Fruit fly (Drosophila melanogaster) whole organism, embryonic: Measurements from ENCODE around the gene vnd.

Experiments
- Ada2b ChIP-seq: fragments of 200-800 bp; sonication (Bioruptor generic); IDR thresholded peaks from 2 replicates; pipeline ENCODE4 v1.3.6; 2022; ENCODE audit warnings: missing biosample characterization, missing genetic modification characterization
- Asciz ChIP-seq: fragments of 200-800 bp; sonication (Bioruptor generic); optimal IDR thresholded peaks from 2 replicates; lab custom pipeline; 2017; ENCODE audit warnings: missing biosample characterization, mild to moderate bottlenecking, missing genetic modification characterization, missing genetic modification reagents
- Bdp1 ChIP-seq: fragments of 200-800 bp; sonication (Bioruptor generic); optimal IDR thresholded peaks from 3 replicates; lab custom pipeline; 2016; ENCODE audit warnings: missing biosample characterization, missing genetic modification characterization
- CG10147 ChIP-seq: fragments of 200-800 bp; sonication (Bioruptor generic); optimal IDR thresholded peaks from 2 replicates; lab custom pipeline; 2019; ENCODE audit warnings: missing biosample characterization, mild to moderate bottlenecking, missing genetic modification characterization, moderate library complexity
- CG10462 ChIP-seq: fragments of 200-800 bp; sonication (Bioruptor generic); optimal IDR thresholded peaks from 2 replicates; lab custom pipeline; 2016; ENCODE audit warnings: missing biosample characterization, missing genetic modification characterization
- CG11456 ChIP-seq: fragments of 200-800 bp; sonication (Bioruptor generic); IDR thresholded peaks from 3 replicates; pipeline ENCODE4 v1.3.6; 2022; ENCODE audit warnings: missing biosample characterization, missing genetic modification characterization
- CG12236 ChIP-seq: fragments of 200-800 bp; sonication (Bioruptor generic); optimal IDR thresholded peaks from 2 replicates; lab custom pipeline; 2016; ENCODE audit warnings: missing biosample characterization, missing genetic modification characterization
- CG12659 ChIP-seq: fragments of 200-800 bp; sonication (Bioruptor generic); optimal IDR thresholded peaks from 3 replicates; lab custom pipeline; 2017; ENCODE audit warnings: mild to moderate bottlenecking, missing biosample characterization, missing genetic modification reagents, missing genetic modification characterization
- CG13296 ChIP-seq: fragments of 200-800 bp; sonication (Bioruptor generic); optimal IDR thresholded peaks from 3 replicates; lab custom pipeline; 2018; ENCODE audit warnings: missing biosample characterization, mild to moderate bottlenecking, missing genetic modification characterization
- CG13775 ChIP-seq: fragments of 200-800 bp; sonication (Bioruptor generic); optimal IDR thresholded peaks from 3 replicates; lab custom pipeline; 2017; ENCODE audit warnings: missing biosample characterization, mild to moderate bottlenecking, missing genetic modification characterization
- CG15269 ChIP-seq: fragments of 200-800 bp; sonication (Bioruptor generic); optimal IDR thresholded peaks from 2 replicates; lab custom pipeline; 2018; ENCODE audit warnings: missing biosample characterization, mild to moderate bottlenecking, missing genetic modification characterization, moderate library complexity
- CG17912 ChIP-seq: fragments of 200-800 bp; sonication (Bioruptor generic); optimal IDR thresholded peaks from 2 replicates; lab custom pipeline; 2018; ENCODE audit warnings: missing biosample characterization, mild to moderate bottlenecking, missing genetic modification characterization
- CG18262 ChIP-seq: fragments of 200-800 bp; optimal IDR thresholded peaks from 3 replicates; lab custom pipeline; 2019; ENCODE audit warnings: missing biosample characterization, mild to moderate bottlenecking, missing genetic modification characterization, moderate library complexity
- CG2120 ChIP-seq: fragments of 200-800 bp; sonication (Bioruptor generic); optimal IDR thresholded peaks from 3 replicates; lab custom pipeline; 2016; ENCODE audit warnings: missing biosample characterization, missing genetic modification characterization
- CG31224 ChIP-seq: fragments of 200-800 bp; sonication (Bioruptor generic); IDR thresholded peaks from 2 replicates; pipeline ENCODE4 v1.3.6; 2022; ENCODE audit warnings: missing biosample characterization, missing genetic modification characterization
- CG4360 ChIP-seq: fragments of 200-800 bp; sonication (Bioruptor generic); IDR thresholded peaks from 2 replicates; pipeline ENCODE4 v1.3.6; 2022; ENCODE audit warnings: missing biosample characterization, missing genetic modification characterization
- CG5180 ChIP-seq: fragments of 200-800 bp; sonication (Bioruptor generic); optimal IDR thresholded peaks from 3 replicates; lab custom pipeline; 2017; ENCODE audit warnings: missing biosample characterization, missing genetic modification characterization, mild to moderate bottlenecking, moderate library complexity, missing genetic modification reagents
- CG7556 ChIP-seq: fragments of 200-800 bp; sonication (Bioruptor generic); optimal IDR thresholded peaks from 2 replicates; lab custom pipeline; 2017; ENCODE audit warnings: missing biosample characterization, mild to moderate bottlenecking, missing genetic modification characterization
- CG7745 ChIP-seq: fragments of 200-800 bp; sonication (Bioruptor generic); optimal IDR thresholded peaks from 2 replicates; lab custom pipeline; 2018; ENCODE audit warnings: missing biosample characterization, mild to moderate bottlenecking, missing genetic modification characterization, moderate library complexity
- CG8924 ChIP-seq: fragments of 200-800 bp; optimal IDR thresholded peaks from 3 replicates; lab custom pipeline; 2019; ENCODE audit warnings: missing biosample characterization, mild to moderate bottlenecking, missing genetic modification characterization, moderate library complexity
- CG9876 ChIP-seq: fragments of 200-800 bp; sonication (Bioruptor generic); optimal IDR thresholded peaks from 2 replicates; lab custom pipeline; 2016; ENCODE audit warnings: missing biosample characterization, missing genetic modification characterization
- CG9932 ChIP-seq: fragments of 200-800 bp; sonication (Bioruptor generic); IDR thresholded peaks from 2 replicates; pipeline ENCODE4 v1.3.6; 2022; ENCODE audit warnings: missing biosample characterization, missing genetic modification characterization
- Dad ChIP-seq: fragments of 200-800 bp; sonication (Bioruptor generic); optimal IDR thresholded peaks from 3 replicates; lab custom pipeline; 2016; ENCODE audit warnings: missing biosample characterization, missing genetic modification characterization
- Dp ChIP-seq: fragments of 200-800 bp; sonication (Bioruptor generic); optimal IDR thresholded peaks from 2 replicates; lab custom pipeline; 2018; ENCODE audit warnings: missing biosample characterization, mild to moderate bottlenecking, missing genetic modification characterization, moderate library complexity
- E2f2 ChIP-seq: fragments of 200-800 bp; sonication (Bioruptor generic); IDR thresholded peaks from 2 replicates; pipeline ENCODE4 v1.3.6; 2022; ENCODE audit warnings: missing biosample characterization, missing genetic modification characterization
- Ets65A ChIP-seq: fragments of 200-800 bp; sonication (Bioruptor generic); peaks from one replicate; lab custom pipeline; 2016; ENCODE audit warnings: missing biosample characterization, missing genetic modification characterization
- Ets97D ChIP-seq: fragments of 200-800 bp; sonication (Bioruptor generic); optimal IDR thresholded peaks from 3 replicates; lab custom pipeline; 2016; ENCODE audit warnings: missing biosample characterization, missing genetic modification characterization
- H15 ChIP-seq: fragments of 200-800 bp; sonication (Bioruptor generic); IDR thresholded peaks from 3 replicates; pipeline ENCODE4 v1.3.6; 2022; ENCODE audit warnings: missing biosample characterization, missing genetic modification characterization
- HHEX ChIP-seq: fragments of 200-800 bp; sonication (Bioruptor generic); optimal IDR thresholded peaks from 3 replicates; lab custom pipeline; 2017; ENCODE audit warnings: missing biosample characterization, mild to moderate bottlenecking, missing genetic modification characterization, missing genetic modification reagents
- Lim3 ChIP-seq: fragments of 200-800 bp; sonication (Bioruptor generic); IDR thresholded peaks from 2 replicates; pipeline ENCODE4 v1.3.6; 2022; ENCODE audit warnings: missing biosample characterization, missing genetic modification characterization
- Lpt ChIP-seq: fragments of >200 bp; optimal IDR thresholded peaks from 2 replicates; lab custom pipeline; 2018; ENCODE audit warnings: missing biosample characterization, missing genetic modification characterization
- Oli ChIP-seq: fragments of 200-800 bp; sonication (Bioruptor generic); optimal IDR thresholded peaks from 2 replicates; lab custom pipeline; 2018; ENCODE audit warnings: missing biosample characterization, mild to moderate bottlenecking, missing genetic modification characterization, moderate library complexity
- Rfx ChIP-seq: fragments of 200-800 bp; sonication (Bioruptor generic); IDR thresholded peaks from 2 replicates; pipeline ENCODE4 v1.3.6; 2022; ENCODE audit warnings: missing biosample characterization, missing genetic modification characterization
- Rx ChIP-seq: fragments of 200-800 bp; sonication (Bioruptor generic); IDR thresholded peaks from 2 replicates; pipeline ENCODE4 v1.3.6; 2022; ENCODE audit warnings: missing biosample characterization, missing genetic modification characterization
- Sox100B ChIP-seq: fragments of 200-800 bp; sonication (Bioruptor generic); optimal IDR thresholded peaks from 3 replicates; lab custom pipeline; 2018; ENCODE audit warnings: missing biosample characterization, mild to moderate bottlenecking, missing genetic modification characterization
- Ssrp ChIP-seq: fragments of 200-800 bp; sonication (Bioruptor generic); optimal IDR thresholded peaks from 2 replicates; lab custom pipeline; 2018; ENCODE audit warnings: missing biosample characterization, mild to moderate bottlenecking, missing genetic modification characterization, moderate library complexity
- Xbp1 ChIP-seq: fragments of 200-800 bp; sonication (Bioruptor generic); optimal IDR thresholded peaks from 3 replicates; lab custom pipeline; 2016; ENCODE audit warnings: missing biosample characterization, mild to moderate bottlenecking, missing genetic modification characterization
- al ChIP-seq: fragments of 200-800 bp; sonication (Bioruptor generic); IDR thresholded peaks from 2 replicates; pipeline ENCODE4 v1.3.6; 2022; ENCODE audit warnings: missing biosample characterization, missing genetic modification characterization
- ato ChIP-seq: fragments of 200-800 bp; sonication (Bioruptor generic); IDR thresholded peaks from 2 replicates; pipeline ENCODE4 v1.3.6; 2022; ENCODE audit warnings: missing biosample characterization, missing genetic modification characterization; ENCODE audit not compliant: partially characterized antibody
- cad ChIP-seq: fragments of >200 bp; optimal IDR thresholded peaks from 2 replicates; lab custom pipeline; 2017; ENCODE audit warnings: missing biosample characterization, missing genetic modification characterization
- dimm ChIP-seq: fragments of 200-800 bp; sonication (Bioruptor generic); IDR thresholded peaks from 2 replicates; pipeline ENCODE4 v1.3.6; 2022; ENCODE audit warnings: missing biosample characterization, missing genetic modification characterization
- en ChIP-seq: fragments of 200-800 bp; sonication (Bioruptor generic); optimal IDR thresholded peaks from 2 replicates; lab custom pipeline; 2016; ENCODE audit warnings: missing biosample characterization, missing genetic modification characterization
- esg ChIP-seq: fragments of 200-800 bp; sonication (Bioruptor generic); conservative IDR thresholded peaks from 2 replicates; pipeline ENCODE4 v1.3.6; 2022; ENCODE audit warnings: missing biosample characterization, missing genetic modification characterization
- gsb-n ChIP-seq: fragments of 200-800 bp; sonication (Bioruptor generic); optimal IDR thresholded peaks from 3 replicates; lab custom pipeline; 2018; ENCODE audit warnings: missing biosample characterization, mild to moderate bottlenecking, missing genetic modification characterization
- hkb ChIP-seq, 2 experiments: fragments of 200-800 bp in 1 of 2; fragments of >200 bp in 1 of 2; sonication (Bioruptor generic) in 1 of 2; IDR thresholded peaks in 1 of 2; optimal IDR thresholded peaks in 1 of 2; 2 replicates each; pipeline versions ENCODE4 v1.3.6 to Lab custom; 2017 to 2022; ENCODE audit warnings: missing biosample characterization in 1 of 2, missing genetic modification characterization in 1 of 2
- pfk ChIP-seq: fragments of 200-800 bp; sonication (Bioruptor generic); optimal IDR thresholded peaks from 2 replicates; lab custom pipeline; 2018; ENCODE audit warnings: missing biosample characterization, mild to moderate bottlenecking, missing genetic modification characterization, moderate library complexity
- pros ChIP-seq: fragments of 200-800 bp; sonication (Bioruptor generic); optimal IDR thresholded peaks from 3 replicates; lab custom pipeline; 2019; ENCODE audit warnings: missing biosample characterization, mild to moderate bottlenecking, missing genetic modification characterization, moderate library complexity
- pzg ChIP-seq: fragments of 200-800 bp; sonication (Bioruptor generic); optimal IDR thresholded peaks from 3 replicates; lab custom pipeline; 2018; ENCODE audit warnings: missing biosample characterization, mild to moderate bottlenecking, missing genetic modification characterization, moderate library complexity
- slp2 ChIP-seq: fragments of 200-800 bp; sonication (Bioruptor generic); optimal IDR thresholded peaks from 2 replicates; lab custom pipeline; 2016; ENCODE audit warnings: missing biosample characterization, missing genetic modification characterization
- vfl ChIP-seq: fragments of 200-800 bp; sonication (Bioruptor generic); optimal IDR thresholded peaks from 2 replicates; lab custom pipeline; 2016; ENCODE audit warnings: missing biosample characterization, missing genetic modification characterization
- zen ChIP-seq: fragments of 200-800 bp; sonication (Bioruptor generic); optimal IDR thresholded peaks from 3 replicates; lab custom pipeline; 2018; ENCODE audit warnings: missing biosample characterization, mild to moderate bottlenecking, missing genetic modification characterization, moderate library complexity

Gene vnd

DNA sequence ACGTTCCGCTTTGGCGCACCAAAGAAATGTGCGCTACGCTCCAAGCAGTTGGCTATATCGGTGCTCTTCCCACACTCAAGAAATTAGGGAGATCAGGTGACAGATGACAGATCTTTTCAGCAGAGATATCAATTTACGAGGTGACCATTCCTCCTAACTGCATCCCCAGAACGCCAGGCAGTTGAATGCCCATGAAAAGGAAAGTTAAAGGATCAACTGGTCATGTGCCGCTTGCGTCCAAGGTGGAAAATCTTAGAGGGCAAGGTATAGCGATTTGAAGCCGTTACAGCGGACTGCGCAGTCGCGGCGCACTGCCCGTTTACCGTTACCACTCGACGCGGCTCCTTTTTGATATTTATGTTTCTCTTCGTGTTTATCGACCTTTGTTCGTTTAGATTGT, 36.7 kb downstream of the vnd start (continued):
- TF ChIP-seq Lim3, result no peak
- 0 out of 2 replicates have a peak, but pooled peaks have one; percentile 30 for TF ChIP-seq esg (GFP tag; lab: Robert Waterston, UW)
- peak; percentile 28 for TF ChIP-seq Ssrp (tag; lab: Kevin White, UChicago)
- 0 out of 2 replicates have a peak, but pooled peaks have one; percentile 13 for TF ChIP-seq E2f2 (GFP tag; lab: Robert Waterston, UW)
- TF ChIP-seq pfk (GFP tag; lab: Kevin White, UChicago), result no peak
- TF ChIP-seq Asciz, result no peak
- TF ChIP-seq gsb-n (tag; lab: Kevin White, UChicago), result peak; percentile 10
- TF ChIP-seq Ada2b (GFP tag; lab: Robert Waterston, UW), result 0 out of 2 replicates have a peak, but pooled peaks have one; percentile 16
- TF ChIP-seq Lpt (GFP tag; lab: Kevin White, UChicago), result no peak
- TF ChIP-seq CG18262 (tag; lab: Kevin White, UChicago), result peak; percentile 36
- TF ChIP-seq dimm (GFP tag; lab: Robert Waterston, UW), result no peak
- no peak for TF ChIP-seq H15
- TF ChIP-seq pros (GFP tag; lab: Kevin White, UChicago), result peak; percentile 16
- peak; percentile 35 for TF ChIP-seq vfl (GFP tag; lab: Kevin White, UChicago)
- TF ChIP-seq al (GFP tag; lab: Robert Waterston, UW), result 0 out of 2 replicates have a peak, but pooled peaks have one; percentile 10
- no peak for TF ChIP-seq CG10462
- peak; percentile 3 for TF ChIP-seq CG12659
- TF ChIP-seq Sox100B (GFP tag; lab: Kevin White, UChicago), result peak; percentile 48
- peak; percentile 13 for TF ChIP-seq slp2 (GFP tag; lab: Kevin White, UChicago)
- no peak for TF ChIP-seq CG17912 (GFP tag; lab: Kevin White, UChicago)
- no peak for TF ChIP-seq CG12236
- peak; percentile 3 for TF ChIP-seq CG5180 (GFP tag; lab: Kevin White, UChicago)
- no peak for TF ChIP-seq pzg (GFP tag; lab: Kevin White, UChicago)
- peak; percentile 47 for TF ChIP-seq HHEX (GFP tag; lab: Kevin White, UChicago)
- peak; percentile 34 for TF ChIP-seq CG2120 (GFP tag; lab: Kevin White, UChicago)
- no peak for TF ChIP-seq zen (tag; lab: Kevin White, UChicago)
- TF ChIP-seq CG7745 (tag; lab: Kevin White, UChicago), result no peak
- TF ChIP-seq CG11456 (GFP tag; lab: Robert Waterston, UW), result 0 out of 3 replicates have a peak, but pooled peaks have one; percentile 32
- no peak for TF ChIP-seq Bdp1
- peak; percentile 10 for TF ChIP-seq Dad
- no peak for TF ChIP-seq CG13296 (GFP tag; lab: Kevin White, UChicago)
- TF ChIP-seq CG13775 (GFP tag; lab: Kevin White, UChicago), result peak; percentile 22
- peak; percentile 24 for TF ChIP-seq Xbp1 (GFP tag; lab: Kevin White, UChicago)
- peak; percentile 87 for TF ChIP-seq Ets65A (GFP tag; lab: Kevin White, UChicago)
- peak; percentile 9 for TF ChIP-seq CG9876
- no peak for TF ChIP-seq CG9932 (GFP tag; lab: Robert Waterston, UW)
- no peak for TF ChIP-seq en (GFP tag; lab: Kevin White, UChicago)
- TF ChIP-seq ato (GFP tag; lab: Robert Waterston, UW), result no peak
- no peak for TF ChIP-seq cad (GFP tag; lab: Kevin White, UChicago)
- TF ChIP-seq Oli (tag; lab: Kevin White, UChicago), result peak; percentile 22
- peak; percentile 37 for TF ChIP-seq CG15269
- TF ChIP-seq Dp (GFP tag; lab: Kevin White, UChicago), result no peak
- peak; percentile 6 for TF ChIP-seq CG10147 (GFP tag; lab: Kevin White, UChicago)
- no peak for TF ChIP-seq Rx
- TF ChIP-seq hkb (optimal IDR thresholded peaks at IDR 0.05; lab: Kevin White, UChicago), result no peak
- 0 out of 2 replicates have a peak, but pooled peaks have one; percentile 28 for TF ChIP-seq hkb (GFP tag; IDR thresholded peaks at IDR 0.05; lab: Robert Waterston, UW)
- no peak for TF ChIP-seq CG31224
- TF ChIP-seq CG8924 (tag; lab: Kevin White, UChicago), result peak; percentile 26
- peak; percentile 7 for TF ChIP-seq Ets97D
- TF ChIP-seq Rfx (GFP tag; lab: Robert Waterston, UW), result peak; percentile 24; the same call in 1 of the 2 replicates
- TF ChIP-seq CG7556, result peak; percentile 15
- TF ChIP-seq CG4360 (GFP tag; lab: Robert Waterston, UW), result no peak
